Worm (Caenorhabditis elegans): ENCODE measurements around the gene swsn-7.

Gene swsn-7

DNA sequence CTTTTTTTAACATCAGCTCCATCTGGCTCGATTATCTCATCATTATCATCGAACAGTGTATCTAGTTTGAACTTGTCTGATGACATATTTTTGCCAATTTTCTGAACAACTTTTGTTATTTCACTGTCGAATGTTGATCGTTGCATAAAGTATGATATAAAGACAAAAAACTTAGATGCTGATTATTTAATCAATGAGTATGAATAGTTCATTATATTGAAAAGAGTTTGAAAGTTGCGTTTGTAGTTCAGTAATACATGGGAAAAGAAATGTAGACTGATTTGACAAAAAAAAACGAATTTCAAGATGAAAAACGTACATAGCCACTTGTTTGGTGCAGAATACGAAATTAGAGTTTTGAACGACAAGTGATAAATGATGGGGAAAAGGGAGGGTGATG is 5.1 kb downstream of the swsn-7 start, which contains the start of gene hda-2:
TSS of gene hda-2 (minus strand) at position 101 of the 400 bp plus-strand sequence.
- TF ChIP-seq F10E7.11 (tag; optimal IDR thresholded peaks at IDR 0.05): no peak
- TF ChIP-seq F55B11.4 (tag; optimal IDR thresholded peaks at IDR 0.05; ENCODE audit: borderline replicate concordance, insufficient read depth): no peak
- no peak for TF ChIP-seq unc-62 (GFP tag; optimal IDR thresholded peaks at IDR 0.05)
- peak; percentile 9 for TF ChIP-seq hrde-1 (tag; optimal IDR thresholded peaks at IDR 0.05; ENCODE audit: borderline replicate concordance)
- TF ChIP-seq pbrm-1 (GFP tag; IDR thresholded peaks at IDR 0.05): 0 out of 2 replicates have a peak, but pooled peaks have one; percentile 18
- TF ChIP-seq ceh-91 (GFP tag; IDR thresholded peaks at IDR 0.05): no peak
- no peak for TF ChIP-seq ZK185.1 (tag; optimal IDR thresholded peaks at IDR 0.05; ENCODE audit: poor library complexity, severe bottlenecking)
- no peak for TF ChIP-seq B0336.3 (GFP tag; IDR thresholded peaks at IDR 0.05)
- TF ChIP-seq aptf-3 (GFP tag; IDR thresholded peaks at IDR 0.05): no peak
- TF ChIP-seq F57C9.4 (tag; optimal IDR thresholded peaks at IDR 0.05): no peak
- TF ChIP-seq hmg-20 (GFP tag; IDR thresholded peaks at IDR 0.05): no peak
- TF ChIP-seq tlf-1 (GFP tag; optimal IDR thresholded peaks at IDR 0.05): no peak
- no peak for TF ChIP-seq bed-1 (GFP tag; IDR thresholded peaks at IDR 0.05)
- TF ChIP-seq ekl-4 (GFP tag; IDR thresholded peaks at IDR 0.05): 0 out of 2 replicates have a peak, but pooled peaks have one; percentile 26

DNA sequence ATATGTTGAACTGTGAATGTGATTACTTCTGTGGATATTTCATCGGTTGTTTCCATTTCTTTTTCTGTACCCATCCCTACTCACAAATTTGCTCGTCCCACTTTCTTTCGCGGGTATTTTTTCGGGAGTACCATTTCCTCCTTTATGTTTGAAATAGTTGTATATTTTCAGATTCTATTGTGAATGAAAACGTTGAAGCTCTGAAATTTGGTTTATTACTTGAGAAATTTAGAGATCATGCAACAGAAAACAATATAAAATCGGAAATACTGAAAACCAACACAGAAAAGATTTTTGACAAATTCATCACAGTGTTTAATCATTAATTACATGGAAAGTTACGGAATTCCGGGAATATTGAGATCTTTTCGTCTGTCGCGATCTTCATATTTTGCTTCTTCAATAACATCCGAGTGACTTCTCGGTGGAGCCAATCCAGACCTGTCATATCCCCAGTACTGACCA is 7.0 kb downstream of the swsn-7 start:
- TF ChIP-seq ceh-100 (GFP tag; IDR thresholded peaks at IDR 0.05): no peak; the same call in 1 of the 2 replicates
- no peak for TF ChIP-seq C06A6.2 (GFP tag; conservative IDR thresholded peaks at IDR 0.05)
- TF ChIP-seq ceh-27 (GFP tag; optimal IDR thresholded peaks at IDR 0.05): no peak
- no peak for TF ChIP-seq hsf-1 (GFP tag; IDR thresholded peaks at IDR 0.05)
- no peak for TF ChIP-seq bed-1 (GFP tag; IDR thresholded peaks at IDR 0.05)
- no peak for TF ChIP-seq madf-3 (GFP tag; IDR thresholded peaks at IDR 0.05)
- TF ChIP-seq Y53F4B.3 (GFP tag; IDR thresholded peaks at IDR 0.05): no peak
- no peak for TF ChIP-seq let-607 (tag; optimal IDR thresholded peaks at IDR 0.05)
- TF ChIP-seq snpc-4 (GFP tag; optimal IDR thresholded peaks at IDR 0.05): no peak
- no peak for TF ChIP-seq snpc-4 (tag; optimal IDR thresholded peaks at IDR 0.05)
- TF ChIP-seq ztf-28 (GFP tag; IDR thresholded peaks at IDR 0.05): no peak
- TF ChIP-seq fkh-3 (tag; optimal IDR thresholded peaks at IDR 0.05): no peak
- TF ChIP-seq nfyb-1 (GFP tag; IDR thresholded peaks at IDR 0.05): peak; percentile 71
- TF ChIP-seq tbp1 (GFP tag; optimal IDR thresholded peaks at IDR 0.05): peak; percentile 12
- 0 out of 2 replicates have a peak, but pooled peaks have one; percentile 14 for TF ChIP-seq pbrm-1 (GFP tag; IDR thresholded peaks at IDR 0.05)
- peak; percentile 20 for TF ChIP-seq snpc-1.3 (tag; optimal IDR thresholded peaks at IDR 0.05; ENCODE audit: insufficient read depth)
- peak; percentile 49 for TF ChIP-seq madf-6 (GFP tag; IDR thresholded peaks at IDR 0.05)
- no peak for TF ChIP-seq mxl-1 (tag; optimal IDR thresholded peaks at IDR 0.05)
- TF ChIP-seq F52B5.7 (tag; optimal IDR thresholded peaks at IDR 0.05): peak; percentile 52
- TF ChIP-seq lsy-27 (tag; optimal IDR thresholded peaks at IDR 0.05; ENCODE audit: borderline replicate concordance, insufficient read depth): no peak
- TF ChIP-seq efl-1 (GFP tag; optimal IDR thresholded peaks at IDR 0.05): no peak
- TF ChIP-seq C17E4.6 (GFP tag; IDR thresholded peaks at IDR 0.05): no peak
- no peak; the same call in 1 of the 2 replicates for TF ChIP-seq ekl-4 (GFP tag; IDR thresholded peaks at IDR 0.05)
- TF ChIP-seq B0035.1 (tag; optimal IDR thresholded peaks at IDR 0.05): no peak
- TF ChIP-seq dpff-1 (tag; optimal IDR thresholded peaks at IDR 0.05): no peak
- no peak for TF ChIP-seq lag-1 (GFP tag; IDR thresholded peaks at IDR 0.05)
- peak; percentile 67 for TF ChIP-seq tlf-1 (GFP tag; optimal IDR thresholded peaks at IDR 0.05)
- no peak for TF ChIP-seq mes-4 (tag; optimal IDR thresholded peaks at IDR 0.05)
- TF ChIP-seq him-1 (tag; optimal IDR thresholded peaks at IDR 0.05): no peak
- TF ChIP-seq D2030.7 (GFP tag; IDR thresholded peaks at IDR 0.05): no peak; the same call in 1 of the 2 replicates
- peak; percentile 44; the same call in 1 of the 2 replicates for TF ChIP-seq Y53G8AR.9 (GFP tag; conservative IDR thresholded peaks at IDR 0.05)
- TF ChIP-seq Y67H2A.10 (GFP tag; conservative IDR thresholded peaks at IDR 0.05): no peak
- no peak for TF ChIP-seq lin-54 (GFP tag; optimal IDR thresholded peaks at IDR 0.05)
- peak; percentile 43; the same call in 1 of the 2 replicates for TF ChIP-seq rcor-1 (GFP tag; IDR thresholded peaks at IDR 0.05)
- no peak for TF ChIP-seq nfya-1 (tag; optimal IDR thresholded peaks at IDR 0.05; ENCODE audit: borderline replicate concordance, insufficient read depth)
- 0 out of 2 replicates have a peak, but pooled peaks have one; percentile 22 for TF ChIP-seq ztf-25 (GFP tag; IDR thresholded peaks at IDR 0.05)
